Fruit fly (Drosophila melanogaster) whole organism, embryonic: ENCODE measurements around the gene GstT4.

Experiments used
- CG12071 ChIP-seq: fragments of 200-800 bp; sonication (Bioruptor generic); optimal IDR thresholded peaks from 3 replicates; lab custom pipeline; 2018; ENCODE audit warnings: missing biosample characterization, mild to moderate bottlenecking, missing genetic modification characterization
- CG1792 ChIP-seq: fragments of 200-800 bp; sonication (Bioruptor generic); optimal IDR thresholded peaks from 2 replicates; lab custom pipeline; 2016; ENCODE audit warnings: missing biosample characterization, missing genetic modification characterization
- CG2120 ChIP-seq: fragments of 200-800 bp; sonication (Bioruptor generic); optimal IDR thresholded peaks from 3 replicates; lab custom pipeline; 2016; ENCODE audit warnings: missing biosample characterization, missing genetic modification characterization
- CG2129 ChIP-seq: fragments of 200-800 bp; sonication (Bioruptor generic); IDR thresholded peaks from 2 replicates; pipeline ENCODE4 v1.3.6; 2022; ENCODE audit warnings: missing biosample characterization, missing genetic modification characterization; ENCODE audit not compliant: partially characterized antibody
- CG2678 ChIP-seq: fragments of 200-800 bp; sonication (Bioruptor generic); optimal IDR thresholded peaks from 3 replicates; lab custom pipeline; 2019; ENCODE audit warnings: missing biosample characterization, mild to moderate bottlenecking, missing genetic modification characterization, moderate library complexity
- CG31388 ChIP-seq: fragments of 200-800 bp; sonication (Bioruptor generic); optimal IDR thresholded peaks from 2 replicates; lab custom pipeline; 2016; ENCODE audit warnings: missing biosample characterization, missing genetic modification characterization
- CG3407 ChIP-seq: fragments of 200-800 bp; sonication (Bioruptor generic); optimal IDR thresholded peaks from 2 replicates; lab custom pipeline; 2018; ENCODE audit warnings: missing biosample characterization, mild to moderate bottlenecking, missing genetic modification characterization
- CG34376 ChIP-seq: fragments of 200-800 bp; sonication (Bioruptor generic); optimal IDR thresholded peaks from 2 replicates; lab custom pipeline; 2018; ENCODE audit warnings: missing biosample characterization, mild to moderate bottlenecking, missing genetic modification characterization
- CG9797 ChIP-seq: fragments of 200-800 bp; sonication (Bioruptor generic); optimal IDR thresholded peaks from 3 replicates; lab custom pipeline; 2018; ENCODE audit warnings: missing biosample characterization, mild to moderate bottlenecking, missing genetic modification characterization
- Gug ChIP-seq: fragments of 200-800 bp; sonication (Bioruptor generic); IDR thresholded peaks from 4 replicates; pipeline ENCODE4 v1.3.6; 2022; ENCODE audit warnings: missing biosample characterization, missing genetic modification characterization
- Scr ChIP-seq: fragments of 200-800 bp; sonication (Bioruptor generic); IDR thresholded peaks from 2 replicates; pipeline ENCODE4 v1.3.6; 2022; ENCODE audit warnings: missing biosample characterization, missing genetic modification characterization; ENCODE audit not compliant: partially characterized antibody
- cad ChIP-seq: fragments of >200 bp; optimal IDR thresholded peaks from 2 replicates; lab custom pipeline; 2017; ENCODE audit warnings: missing biosample characterization, missing genetic modification characterization
- rib ChIP-seq: fragments of 200-800 bp; sonication (Bioruptor generic); IDR thresholded peaks from 2 replicates; pipeline ENCODE4 v1.3.6; 2022; ENCODE audit warnings: missing biosample characterization, missing genetic modification characterization
- toy ChIP-seq: fragments of 200-800 bp; sonication (Bioruptor generic); IDR thresholded peaks from 2 replicates; pipeline ENCODE4 v1.3.6; 2022; ENCODE audit warnings: missing biosample characterization, missing genetic modification characterization

- peak; percentile 27 for TF ChIP-seq CG31388 (GFP tag; lab: Kevin White, UChicago)
- TF ChIP-seq CG12071, result peak; percentile 73
- TF ChIP-seq CG34376 (GFP tag; lab: Kevin White, UChicago), result peak; percentile 85
- TF ChIP-seq CG2129 (GFP tag; lab: Robert Waterston, UW), result no peak
- no peak for TF ChIP-seq Scr (GFP tag; lab: Robert Waterston, UW)
- 0 out of 2 replicates have a peak, but pooled peaks have one; percentile 35 for TF ChIP-seq rib (GFP tag; lab: Robert Waterston, UW)
- TF ChIP-seq CG9797 (GFP tag; lab: Kevin White, UChicago), result no peak
- TF ChIP-seq CG2120 (GFP tag; lab: Kevin White, UChicago), result peak; percentile 81
- peak; percentile 7 for TF ChIP-seq CG1792
- peak; percentile 80 for TF ChIP-seq CG2678 (tag; lab: Kevin White, UChicago)
- no peak for TF ChIP-seq cad (GFP tag; lab: Kevin White, UChicago)
- TF ChIP-seq CG3407 (GFP tag; lab: Kevin White, UChicago), result peak; percentile 82
- TF ChIP-seq Gug (GFP tag; lab: Robert Waterston, UW), result peak; percentile 60; the same call in 3 of the 4 replicates
- no peak; the same call in 1 of the 2 replicates for TF ChIP-seq toy (GFP tag; lab: Robert Waterston, UW)
Observed at dm6 chrX:13373239-13374153, 31.1 kb upstream of the GstT4 start.
